Worm (Caenorhabditis elegans): Measurements from ENCODE around the gene atln-2.

ce11 chrIV:15027334-15027733 lies 45.9 kb downstream of the atln-2 start:
- TF ChIP-seq unc-62 (GFP tag; optimal IDR thresholded peaks at IDR 0.05) (no peak), ZK185.1 (tag; optimal IDR thresholded peaks at IDR 0.05; ENCODE audit: poor library complexity, severe bottlenecking) (no peak), bed-1 (GFP tag; IDR thresholded peaks at IDR 0.05) (no peak), snpc-4 (GFP tag; optimal IDR thresholded peaks at IDR 0.05) (no peak), snpc-4 (tag; optimal IDR thresholded peaks at IDR 0.05) (no peak), sea-2 (GFP tag; IDR thresholded peaks at IDR 0.05) (no peak), mes-4 (tag; optimal IDR thresholded peaks at IDR 0.05) (no peak), mel-28 (tag; optimal IDR thresholded peaks at IDR 0.05; ENCODE audit: borderline replicate concordance) (no peak), pha-4 (tag; optimal IDR thresholded peaks at IDR 0.05) (no peak), lsl-1 (GFP tag; optimal IDR thresholded peaks at IDR 0.05) (no peak)

Measured in whole organism, young adult.